Fruit fly (Drosophila melanogaster) whole organism, embryonic: ENCODE measurements around the gene GlcAT-P.
A peak's percentile ranks its signal among the peaks of the same experiment; 100 is the strongest.

Source experiments
- Antp ChIP-seq: fragments of 200-800 bp; sonication (Bioruptor generic); optimal IDR thresholded peaks from 3 replicates; lab custom pipeline; 2016; ENCODE audit warnings: missing biosample characterization, missing genetic modification characterization
- Atf-2 ChIP-seq: fragments of 200-800 bp; sonication (Bioruptor generic); optimal IDR thresholded peaks from 2 replicates; lab custom pipeline; 2016; ENCODE audit warnings: missing biosample characterization, missing genetic modification characterization
- Atf3 ChIP-seq: fragments of 200-800 bp; sonication (Bioruptor generic); optimal IDR thresholded peaks from 3 replicates; lab custom pipeline; 2016; ENCODE audit warnings: missing biosample characterization, missing genetic modification characterization
- CG10274 ChIP-seq: fragments of 200-800 bp; sonication (Bioruptor generic); optimal IDR thresholded peaks from 3 replicates; lab custom pipeline; 2017; ENCODE audit warnings: missing biosample characterization, mild to moderate bottlenecking, missing genetic modification characterization
- CG10321 ChIP-seq: fragments of 200-800 bp; sonication (Bioruptor generic); IDR thresholded peaks from 2 replicates; pipeline ENCODE4 v1.3.6; 2022; ENCODE audit warnings: missing biosample characterization, missing genetic modification characterization
- CG12071 ChIP-seq: fragments of 200-800 bp; sonication (Bioruptor generic); optimal IDR thresholded peaks from 3 replicates; lab custom pipeline; 2018; ENCODE audit warnings: missing biosample characterization, mild to moderate bottlenecking, missing genetic modification characterization
- CG15269 ChIP-seq: fragments of 200-800 bp; sonication (Bioruptor generic); optimal IDR thresholded peaks from 2 replicates; lab custom pipeline; 2018; ENCODE audit warnings: missing biosample characterization, mild to moderate bottlenecking, missing genetic modification characterization, moderate library complexity
- CG2199 ChIP-seq: fragments of 200-800 bp; sonication (Bioruptor generic); IDR thresholded peaks from 3 replicates; pipeline ENCODE4 v1.3.6; 2022; ENCODE audit warnings: missing biosample characterization, missing genetic modification characterization
- CG30020 ChIP-seq: fragments of 200-800 bp; optimal IDR thresholded peaks from 2 replicates; lab custom pipeline; 2019; ENCODE audit warnings: missing biosample characterization, mild to moderate bottlenecking, missing genetic modification characterization, moderate library complexity
- CG3847 ChIP-seq: fragments of 200-800 bp; sonication (Bioruptor generic); IDR thresholded peaks from 2 replicates; pipeline ENCODE4 v1.3.6; 2022; ENCODE audit warnings: missing biosample characterization, missing genetic modification characterization
- CG42726 ChIP-seq: fragments of 200-800 bp; sonication (Bioruptor generic); IDR thresholded peaks from 2 replicates; pipeline ENCODE4 v1.3.6; 2022; ENCODE audit warnings: missing biosample characterization, missing genetic modification characterization; ENCODE audit not compliant: partially characterized antibody
- CG4282 ChIP-seq: fragments of 200-800 bp; sonication (Bioruptor generic); optimal IDR thresholded peaks from 2 replicates; lab custom pipeline; 2016; ENCODE audit warnings: missing biosample characterization, missing genetic modification characterization
- CG4820 ChIP-seq: fragments of 200-800 bp; sonication (Bioruptor generic); optimal IDR thresholded peaks from 3 replicates; lab custom pipeline; 2016; ENCODE audit warnings: missing biosample characterization, missing genetic modification characterization
- CG5953 ChIP-seq: fragments of 200-800 bp; sonication (Bioruptor generic); IDR thresholded peaks from 2 replicates; pipeline ENCODE4 v1.3.6; 2022; ENCODE audit warnings: missing biosample characterization, missing genetic modification characterization
- CG7839 ChIP-seq: fragments of 200-800 bp; sonication (Bioruptor generic); optimal IDR thresholded peaks from 3 replicates; lab custom pipeline; 2018; ENCODE audit warnings: missing biosample characterization, mild to moderate bottlenecking, missing genetic modification characterization, moderate library complexity
- CG8089 ChIP-seq: fragments of 200-800 bp; sonication (Bioruptor generic); optimal IDR thresholded peaks from 3 replicates; lab custom pipeline; 2016; ENCODE audit warnings: missing biosample characterization, missing genetic modification characterization
- CG8281 ChIP-seq: fragments of 200-800 bp; sonication (Bioruptor generic); optimal IDR thresholded peaks from 2 replicates; lab custom pipeline; 2018; ENCODE audit warnings: missing biosample characterization, mild to moderate bottlenecking, missing genetic modification characterization, moderate library complexity
- CG9797 ChIP-seq: fragments of 200-800 bp; sonication (Bioruptor generic); optimal IDR thresholded peaks from 3 replicates; lab custom pipeline; 2018; ENCODE audit warnings: missing biosample characterization, mild to moderate bottlenecking, missing genetic modification characterization
- CrebB ChIP-seq: fragments of 200-800 bp; sonication (Bioruptor generic); optimal IDR thresholded peaks from 3 replicates; lab custom pipeline; 2018; ENCODE audit warnings: missing biosample characterization, mild to moderate bottlenecking, missing genetic modification characterization
- Dfd ChIP-seq, 2 experiments: fragments of >200 bp; optimal IDR thresholded peaks; 2 replicates each; lab custom pipeline; 2017; ENCODE audit warnings: missing biosample characterization in 2 of 2, missing genetic modification characterization in 2 of 2
- Dll ChIP-seq: fragments of 200-800 bp; sonication (Bioruptor generic); IDR thresholded peaks from 4 replicates; pipeline ENCODE4 v1.3.6; 2022; ENCODE audit warnings: missing biosample characterization, missing genetic modification characterization; ENCODE audit not compliant: partially characterized antibody
- Dref ChIP-seq: fragments of 200-800 bp; sonication (Bioruptor generic); IDR thresholded peaks from 2 replicates; pipeline ENCODE4 v1.3.6; 2022; ENCODE audit warnings: missing biosample characterization, missing genetic modification characterization
- Rfx ChIP-seq: fragments of 200-800 bp; sonication (Bioruptor generic); IDR thresholded peaks from 2 replicates; pipeline ENCODE4 v1.3.6; 2022; ENCODE audit warnings: missing biosample characterization, missing genetic modification characterization
- Xbp1 ChIP-seq: fragments of 200-800 bp; sonication (Bioruptor generic); optimal IDR thresholded peaks from 3 replicates; lab custom pipeline; 2016; ENCODE audit warnings: missing biosample characterization, mild to moderate bottlenecking, missing genetic modification characterization
- ash1 ChIP-seq: fragments of 200-800 bp; sonication (Bioruptor generic); optimal IDR thresholded peaks from 2 replicates; lab custom pipeline; 2018; ENCODE audit warnings: missing biosample characterization, mild to moderate bottlenecking, missing genetic modification characterization
- bigmax ChIP-seq: fragments of 200-800 bp; sonication (Bioruptor generic); optimal IDR thresholded peaks from 2 replicates; lab custom pipeline; 2018; ENCODE audit warnings: missing biosample characterization, mild to moderate bottlenecking, missing genetic modification characterization
- chm ChIP-seq: fragments of 200-800 bp; sonication (Bioruptor generic); IDR thresholded peaks from 2 replicates; pipeline ENCODE4 v1.3.6; 2022; ENCODE audit warnings: missing biosample characterization, missing genetic modification characterization
- ci ChIP-seq: fragments of 200-800 bp; sonication (Bioruptor generic); IDR thresholded peaks from 3 replicates; pipeline ENCODE4 v1.3.6; 2022; ENCODE audit warnings: missing biosample characterization, missing genetic modification characterization
- corto ChIP-seq: fragments of 200-800 bp; sonication (Bioruptor generic); optimal IDR thresholded peaks from 2 replicates; lab custom pipeline; 2016; ENCODE audit warnings: missing biosample characterization, mild to moderate bottlenecking, missing genetic modification characterization, moderate library complexity
- croc ChIP-seq: fragments of 200-800 bp; sonication (Bioruptor generic); conservative IDR thresholded peaks from 3 replicates; pipeline ENCODE4 v1.3.6; 2022; ENCODE audit warnings: missing biosample characterization, missing genetic modification characterization
- danr ChIP-seq: fragments of 200-800 bp; sonication (Bioruptor generic); IDR thresholded peaks from 2 replicates; pipeline ENCODE4 v1.3.6; 2022; ENCODE audit warnings: missing biosample characterization, missing genetic modification characterization
- dm ChIP-seq: fragments of 200-800 bp; sonication (Bioruptor generic); optimal IDR thresholded peaks from 3 replicates; lab custom pipeline; 2016; ENCODE audit warnings: missing biosample characterization, missing genetic modification characterization
- ewg ChIP-seq: fragments of 200-800 bp; sonication (Bioruptor generic); optimal IDR thresholded peaks from 3 replicates; lab custom pipeline; 2017; ENCODE audit warnings: mild to moderate bottlenecking, missing biosample characterization, missing genetic modification reagents, missing genetic modification characterization
- fru ChIP-seq: fragments of >200 bp; optimal IDR thresholded peaks from 2 replicates; lab custom pipeline; 2017
- fu2 ChIP-seq: fragments of 200-800 bp; sonication (Bioruptor generic); optimal IDR thresholded peaks from 2 replicates; lab custom pipeline; 2016; ENCODE audit warnings: missing biosample characterization, missing genetic modification characterization
- grau ChIP-seq: fragments of 200-800 bp; optimal IDR thresholded peaks from 3 replicates; lab custom pipeline; 2019; ENCODE audit warnings: missing biosample characterization, mild to moderate bottlenecking, missing genetic modification characterization, moderate library complexity
- gro ChIP-seq: fragments of 200-800 bp; sonication (Bioruptor generic); optimal IDR thresholded peaks from 2 replicates; lab custom pipeline; 2016; ENCODE audit warnings: missing biosample characterization, missing genetic modification characterization
- gsb-n ChIP-seq: fragments of 200-800 bp; sonication (Bioruptor generic); optimal IDR thresholded peaks from 3 replicates; lab custom pipeline; 2018; ENCODE audit warnings: missing biosample characterization, mild to moderate bottlenecking, missing genetic modification characterization
- gt ChIP-seq: fragments of 200-800 bp; sonication (Bioruptor generic); IDR thresholded peaks from 2 replicates; pipeline ENCODE4 v1.3.6; 2022; ENCODE audit warnings: missing biosample characterization, missing genetic modification characterization
- her ChIP-seq: fragments of 200-800 bp; sonication (Bioruptor generic); optimal IDR thresholded peaks from 2 replicates; lab custom pipeline; 2016; ENCODE audit warnings: missing biosample characterization, missing genetic modification characterization
- kah ChIP-seq: fragments of 200-800 bp; sonication (Bioruptor generic); optimal IDR thresholded peaks from 2 replicates; lab custom pipeline; 2018; ENCODE audit warnings: missing biosample characterization, mild to moderate bottlenecking, missing genetic modification characterization
- kay ChIP-seq: fragments of 200-800 bp; sonication (Bioruptor generic); optimal IDR thresholded peaks from 2 replicates; lab custom pipeline; 2016; ENCODE audit warnings: missing biosample characterization, missing genetic modification characterization
- onecut ChIP-seq: fragments of 200-800 bp; sonication (Bioruptor generic); IDR thresholded peaks from 2 replicates; pipeline ENCODE4 v1.3.6; 2022; ENCODE audit warnings: missing biosample characterization, missing genetic modification characterization
- phol ChIP-seq: fragments of 200-800 bp; sonication (Bioruptor generic); optimal IDR thresholded peaks from 3 replicates; lab custom pipeline; 2018; ENCODE audit warnings: missing biosample characterization, mild to moderate bottlenecking, missing genetic modification characterization, moderate library complexity
- pzg ChIP-seq: fragments of 200-800 bp; sonication (Bioruptor generic); optimal IDR thresholded peaks from 3 replicates; lab custom pipeline; 2018; ENCODE audit warnings: missing biosample characterization, mild to moderate bottlenecking, missing genetic modification characterization, moderate library complexity
- row ChIP-seq: fragments of 200-800 bp; sonication (Bioruptor generic); IDR thresholded peaks from 3 replicates; pipeline ENCODE4 v1.3.6; 2022; ENCODE audit warnings: missing biosample characterization, missing genetic modification characterization
- sc ChIP-seq, 3 experiments: fragments of >200 bp in 2 of 3; fragments of 200-800 bp in 1 of 3; sonication (Bioruptor generic) in 1 of 3; optimal IDR thresholded peaks; 2 replicates in 2 of 3; 3 replicates in 1 of 3; lab custom pipeline; 2017; ENCODE audit warnings: mild to moderate bottlenecking in 1 of 3, missing biosample characterization in 1 of 3, missing genetic modification characterization in 1 of 3, missing genetic modification reagents in 1 of 3
- schlank ChIP-seq: fragments of 200-800 bp; sonication (Bioruptor generic); optimal IDR thresholded peaks from 2 replicates; lab custom pipeline; 2018; ENCODE audit warnings: missing biosample characterization, mild to moderate bottlenecking, missing genetic modification characterization
- sens-2 ChIP-seq: fragments of 200-800 bp; sonication (Bioruptor generic); IDR thresholded peaks from 2 replicates; pipeline ENCODE4 v1.3.6; 2022; ENCODE audit warnings: missing biosample characterization, missing genetic modification characterization
- trem ChIP-seq: fragments of 200-800 bp; optimal IDR thresholded peaks from 3 replicates; lab custom pipeline; 2019; ENCODE audit warnings: missing biosample characterization, mild to moderate bottlenecking, missing genetic modification characterization, moderate library complexity
- zen2 ChIP-seq: fragments of 200-800 bp; sonication (Bioruptor generic); IDR thresholded peaks from 3 replicates; pipeline ENCODE4 v1.3.6; 2022; ENCODE audit warnings: missing biosample characterization, missing genetic modification characterization; ENCODE audit not compliant: partially characterized antibody

The GlcAT-P gene

DNA sequence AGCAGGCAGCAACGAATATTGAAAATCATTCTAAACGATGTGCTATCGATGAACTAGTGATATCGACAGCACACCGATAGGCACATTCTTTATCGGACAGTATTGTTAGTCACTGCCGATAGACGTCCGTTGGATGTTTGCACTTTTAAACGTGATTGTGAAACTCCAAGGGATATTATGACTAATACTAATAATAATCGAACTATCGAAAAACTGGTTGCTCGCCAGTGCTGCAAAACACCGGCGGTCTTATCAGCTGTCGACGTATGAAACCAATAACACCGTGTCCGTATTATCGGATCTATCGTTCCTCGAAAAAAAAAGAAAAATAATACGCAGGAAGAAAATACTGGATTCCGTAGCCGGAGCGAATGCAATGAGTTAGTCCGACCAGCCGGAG is 13.2 kb upstream of the GlcAT-P start, which contains the start of the genes Ube3a and CG7600 (continued):
- TF ChIP-seq sc (optimal IDR thresholded peaks at IDR 0.05; lab: Kevin White, UChicago), result no peak
- TF ChIP-seq sc (GFP tag; optimal IDR thresholded peaks at IDR 0.05; lab: Kevin White, UChicago), result no peak
- peak; percentile 19 for TF ChIP-seq Atf-2
- no peak for TF ChIP-seq schlank (tag; lab: Kevin White, UChicago)
- TF ChIP-seq grau, result peak; percentile 53
- TF ChIP-seq Dref (GFP tag; lab: Robert Waterston, UW), result peak; percentile 98
- no peak for TF ChIP-seq sens-2 (GFP tag; lab: Robert Waterston, UW)
- TF ChIP-seq danr (GFP tag; lab: Robert Waterston, UW), result no peak
- peak; percentile 36 for TF ChIP-seq Antp (GFP tag; lab: Kevin White, UChicago)
- no peak for TF ChIP-seq CG8089
- peak; percentile 81 for TF ChIP-seq dm
- no peak for TF ChIP-seq CG8281 (tag; lab: Kevin White, UChicago)
- TF ChIP-seq bigmax (GFP tag; lab: Kevin White, UChicago), result no peak
- TF ChIP-seq CG9797 (GFP tag; lab: Kevin White, UChicago), result peak; percentile 71
- TF ChIP-seq Rfx, result peak; percentile 70
- TF ChIP-seq Dll (GFP tag; lab: Robert Waterston, UW), result peak; percentile 98
- TF ChIP-seq corto, result no peak
- TF ChIP-seq row, result peak; percentile 26; the same call in 2 of the 3 replicates
- peak; percentile 51 for TF ChIP-seq chm (GFP tag; lab: Robert Waterston, UW)
- peak; percentile 2 for TF ChIP-seq CG4820 (GFP tag; lab: Kevin White, UChicago)
- no peak for TF ChIP-seq fru
- TF ChIP-seq Xbp1 (GFP tag; lab: Kevin White, UChicago), result peak; percentile 47
- TF ChIP-seq CG42726 (GFP tag; lab: Robert Waterston, UW), result peak; percentile 91; the same call in 1 of the 2 replicates
- peak; percentile 79 for TF ChIP-seq CrebB (tag; lab: Kevin White, UChicago)
- peak; percentile 88 for TF ChIP-seq trem (tag; lab: Kevin White, UChicago)
- TF ChIP-seq CG15269 (tag; lab: Kevin White, UChicago), result peak; percentile 21
- no peak for TF ChIP-seq CG5953 (GFP tag; lab: Robert Waterston, UW)
- TF ChIP-seq gro (GFP tag; lab: Kevin White, UChicago), result peak; percentile 63
- TF ChIP-seq Atf3 (GFP tag; lab: Kevin White, UChicago), result peak; percentile 48
- peak; percentile 47; the same call in 1 of the 3 replicates for TF ChIP-seq ci
- no peak for TF ChIP-seq gt
- peak; percentile 21 for TF ChIP-seq ash1 (GFP tag; lab: Kevin White, UChicago)
- TF ChIP-seq her, result peak; percentile 50
- TF ChIP-seq CG3847 (GFP tag; lab: Robert Waterston, UW), result peak; percentile 77
- TF ChIP-seq kah, result peak; percentile 17
- peak; percentile 97 for TF ChIP-seq pzg (GFP tag; lab: Kevin White, UChicago)
- peak; percentile 55; the same call in 1 of the 2 replicates for TF ChIP-seq onecut (GFP tag; lab: Robert Waterston, UW)
- TF ChIP-seq Dfd (GFP tag; optimal IDR thresholded peaks at IDR 0.05; lab: Kevin White, UChicago), result no peak
- no peak for TF ChIP-seq CG10321 (GFP tag; lab: Robert Waterston, UW)
- peak; percentile 23 for TF ChIP-seq CG4282
- TF ChIP-seq CG2199, result no peak
- peak; percentile 7 for TF ChIP-seq CG12071 (GFP tag; lab: Kevin White, UChicago)
- peak; percentile 39 for TF ChIP-seq CG7839 (tag; lab: Kevin White, UChicago)
- no peak for TF ChIP-seq CG10274 (GFP tag; lab: Kevin White, UChicago)
- TF ChIP-seq fu2, result peak; percentile 36
- no peak for TF ChIP-seq ewg (GFP tag; lab: Kevin White, UChicago)
- peak; percentile 56 for TF ChIP-seq CG30020 (tag; lab: Kevin White, UChicago)
- peak; percentile 71 for TF ChIP-seq gsb-n (tag; lab: Kevin White, UChicago)
- TF ChIP-seq croc (GFP tag; lab: Robert Waterston, UW), result no peak
- peak; percentile 100 for TF ChIP-seq zen2 (GFP tag; lab: Robert Waterston, UW)
- peak; percentile 53 for TF ChIP-seq phol
- TF ChIP-seq kay (GFP tag; lab: Kevin White, UChicago), result peak; percentile 99
